Worm (Caenorhabditis elegans): ENCODE measurements around the gene cdk-12.

The cdk-12 gene

ce11 chrIII:4345034-4345433 is 12.2 kb downstream of the cdk-12 start, which contains the start of gene hse-5:
Gene hse-5, plus strand, starts transcription at chrIII:4345334.
- TF ChIP-seq scrt-1 (GFP tag; IDR thresholded peaks at IDR 0.05) (no peak), aly-1 (tag; optimal IDR thresholded peaks at IDR 0.05) (no peak), B0310.2 (tag; optimal IDR thresholded peaks at IDR 0.05) (no peak), ceh-13 (GFP tag; optimal IDR thresholded peaks at IDR 0.05) (no peak), sea-1 (GFP tag; conservative IDR thresholded peaks at IDR 0.05) (no peak), ets-7 (tag; optimal IDR thresholded peaks at IDR 0.05) (no peak), hmbx-1 (tag; optimal IDR thresholded peaks at IDR 0.05) (no peak)

ce11 chrIII:4349799-4350198 is 17.0 kb downstream of the cdk-12 start, which contains the start of gene B0285.6:
Gene B0285.6, plus strand, starts transcription at chrIII:4350099.
- TF ChIP-seq tra-4 (tag; optimal IDR thresholded peaks at IDR 0.05) (no peak), pes-1 (GFP tag; IDR thresholded peaks at IDR 0.05) (no peak), ets-7 (tag; optimal IDR thresholded peaks at IDR 0.05) (no peak), tbx-37 (GFP tag; conservative IDR thresholded peaks at IDR 0.05) (no peak)

ce11 chrIII:4356384-4356783 is 23.6 kb downstream of the cdk-12 start, which contains the start of gene mnp-1:
Gene mnp-1, plus strand, starts transcription at chrIII:4356594.
- TF ChIP-seq ceh-36 (tag; optimal IDR thresholded peaks at IDR 0.05) (no peak), hmbx-1 (tag; optimal IDR thresholded peaks at IDR 0.05) (no peak), aly-1 (tag; optimal IDR thresholded peaks at IDR 0.05) (no peak), pes-1 (GFP tag; IDR thresholded peaks at IDR 0.05) (no peak), flt-1 (GFP tag; IDR thresholded peaks at IDR 0.05) (no peak), ama-1 (optimal IDR thresholded peaks at IDR 0.05) (no peak), ceh-13 (GFP tag; optimal IDR thresholded peaks at IDR 0.05) (no peak), tbx-37 (GFP tag; conservative IDR thresholded peaks at IDR 0.05) (no peak), B0310.2 (tag; optimal IDR thresholded peaks at IDR 0.05) (no peak), ets-7 (tag; optimal IDR thresholded peaks at IDR 0.05) (no peak), hnd-1 (tag; optimal IDR thresholded peaks at IDR 0.05) (no peak), F13C5.2 (tag; optimal IDR thresholded peaks at IDR 0.05) (no peak), hmg-4 (GFP tag; optimal IDR thresholded peaks at IDR 0.05) (no peak), scrt-1 (GFP tag; IDR thresholded peaks at IDR 0.05) (no peak), tbx-11 (GFP tag; IDR thresholded peaks at IDR 0.05) (no peak), tra-4 (tag; optimal IDR thresholded peaks at IDR 0.05) (no peak), sea-1 (GFP tag; conservative IDR thresholded peaks at IDR 0.05) (no peak)

ce11 chrIII:4357438-4357837 is 24.6 kb downstream of the cdk-12 start:
- TF ChIP-seq tbx-11 (GFP tag; IDR thresholded peaks at IDR 0.05): no peak

ce11 chrIII:4358345-4358744 is 25.6 kb downstream of the cdk-12 start:
- no peak for TF ChIP-seq hnd-1 (tag; optimal IDR thresholded peaks at IDR 0.05)
- TF ChIP-seq ceh-13 (GFP tag; optimal IDR thresholded peaks at IDR 0.05): no peak
- no peak for TF ChIP-seq aly-1 (tag; optimal IDR thresholded peaks at IDR 0.05)
- no peak for TF ChIP-seq F13C5.2 (tag; optimal IDR thresholded peaks at IDR 0.05)
- no peak for TF ChIP-seq hmg-4 (GFP tag; optimal IDR thresholded peaks at IDR 0.05)
- TF ChIP-seq tbx-37 (GFP tag; conservative IDR thresholded peaks at IDR 0.05): no peak
- TF ChIP-seq pes-1 (GFP tag; IDR thresholded peaks at IDR 0.05): no peak

ce11 chrIII:4359208-4359607 is 26.4 kb downstream of the cdk-12 start:
- TF ChIP-seq F13C5.2 (tag; optimal IDR thresholded peaks at IDR 0.05): no peak
- TF ChIP-seq tra-4 (tag; optimal IDR thresholded peaks at IDR 0.05): no peak
- no peak for TF ChIP-seq hmg-4 (GFP tag; optimal IDR thresholded peaks at IDR 0.05)
- no peak for TF ChIP-seq hmbx-1 (tag; optimal IDR thresholded peaks at IDR 0.05)
- TF ChIP-seq ceh-13 (GFP tag; optimal IDR thresholded peaks at IDR 0.05): no peak
- no peak for TF ChIP-seq flt-1 (GFP tag; IDR thresholded peaks at IDR 0.05)
- no peak for TF ChIP-seq hnd-1 (tag; optimal IDR thresholded peaks at IDR 0.05)
- no peak for TF ChIP-seq ama-1 (optimal IDR thresholded peaks at IDR 0.05)
- TF ChIP-seq tbx-11 (GFP tag; IDR thresholded peaks at IDR 0.05): no peak
- TF ChIP-seq B0310.2 (tag; optimal IDR thresholded peaks at IDR 0.05): no peak
- no peak for TF ChIP-seq ets-7 (tag; optimal IDR thresholded peaks at IDR 0.05)
- TF ChIP-seq scrt-1 (GFP tag; IDR thresholded peaks at IDR 0.05): no peak
- no peak for TF ChIP-seq tbx-37 (GFP tag; conservative IDR thresholded peaks at IDR 0.05)
- TF ChIP-seq aly-1 (tag; optimal IDR thresholded peaks at IDR 0.05): no peak
- TF ChIP-seq sea-1 (GFP tag; conservative IDR thresholded peaks at IDR 0.05): no peak
- no peak for TF ChIP-seq pes-1 (GFP tag; IDR thresholded peaks at IDR 0.05)
- no peak for TF ChIP-seq ceh-36 (tag; optimal IDR thresholded peaks at IDR 0.05)

- TF ChIP-seq hmbx-1 (tag; optimal IDR thresholded peaks at IDR 0.05) (no peak), ama-1 (optimal IDR thresholded peaks at IDR 0.05) (no peak), tra-4 (tag; optimal IDR thresholded peaks at IDR 0.05) (no peak), flt-1 (GFP tag; IDR thresholded peaks at IDR 0.05) (no peak), hnd-1 (tag; optimal IDR thresholded peaks at IDR 0.05) (no peak)
These were observed 27.1 kb downstream of the cdk-12 start for ce11 chrIII:4359900-4360299.

ce11 chrIII:4362332-4362731 is 29.5 kb downstream of the cdk-12 start:
- TF ChIP-seq flt-1 (GFP tag; IDR thresholded peaks at IDR 0.05) (0 out of 2 replicates have a peak, but pooled peaks have one; percentile 22), tbx-11 (GFP tag; IDR thresholded peaks at IDR 0.05) (no peak), ceh-13 (GFP tag; optimal IDR thresholded peaks at IDR 0.05) (peak; percentile 13), hnd-1 (tag; optimal IDR thresholded peaks at IDR 0.05) (no peak), sea-1 (GFP tag; conservative IDR thresholded peaks at IDR 0.05) (no peak), aly-1 (tag; optimal IDR thresholded peaks at IDR 0.05) (peak; percentile 1), hmbx-1 (tag; optimal IDR thresholded peaks at IDR 0.05) (no peak), scrt-1 (GFP tag; IDR thresholded peaks at IDR 0.05) (no peak), pes-1 (GFP tag; IDR thresholded peaks at IDR 0.05) (no peak; the same call in 1 of the 2 replicates), B0310.2 (tag; optimal IDR thresholded peaks at IDR 0.05) (no peak), tbx-37 (GFP tag; conservative IDR thresholded peaks at IDR 0.05) (no peak), hmg-4 (GFP tag; optimal IDR thresholded peaks at IDR 0.05) (no peak), ama-1 (optimal IDR thresholded peaks at IDR 0.05) (no peak), ets-7 (tag; optimal IDR thresholded peaks at IDR 0.05) (no peak), F13C5.2 (tag; optimal IDR thresholded peaks at IDR 0.05) (peak; percentile 4), ceh-36 (tag; optimal IDR thresholded peaks at IDR 0.05) (no peak), tra-4 (tag; optimal IDR thresholded peaks at IDR 0.05) (no peak)

Measured in whole organism, early embryonic.